Worm (Caenorhabditis elegans) whole organism, L3 larva: Measurements from ENCODE around the gene srd-35.

Experiments
- aly-2 ChIP-seq: fragments of 150-350 bp; optimal IDR thresholded peaks from 2 replicates; lab custom pipeline; 2014; ENCODE audit warnings: missing biosample characterization, missing genetic modification characterization
- ama-1 ChIP-seq: fragments of 150-350 bp; optimal IDR thresholded peaks from 2 replicates; lab custom pipeline; 2018
- ceh-16 ChIP-seq: sonication (generic microtip); optimal IDR thresholded peaks from 2 replicates; lab custom pipeline; 2017; ENCODE audit warnings: missing biosample characterization, missing genetic modification characterization
- ceh-9 ChIP-seq: sonication (generic microtip); optimal IDR thresholded peaks from 2 replicates; lab custom pipeline; 2018; ENCODE audit warnings: missing biosample characterization, missing genetic modification characterization
- daf-12 ChIP-seq: fragments of 150-350 bp; optimal IDR thresholded peaks from 2 replicates; lab custom pipeline; 2014; ENCODE audit warnings: missing biosample characterization, missing genetic modification reagents, missing genetic modification characterization
- egl-27 ChIP-seq: sonication (generic microtip); optimal IDR thresholded peaks from 4 replicates; lab custom pipeline; 2017; ENCODE audit warnings: missing biosample characterization, missing genetic modification reagents, missing genetic modification characterization
- egl-5 ChIP-seq: fragments of 150-350 bp; optimal IDR thresholded peaks from 2 replicates; lab custom pipeline; 2017; ENCODE audit warnings: missing biosample characterization, missing genetic modification reagents, missing genetic modification characterization, inconsistent platforms
- elt-1 ChIP-seq: fragments of 150-350 bp; optimal IDR thresholded peaks from 2 replicates; lab custom pipeline; 2014; ENCODE audit warnings: missing biosample characterization, missing genetic modification characterization
- elt-2 ChIP-seq: sonication (generic microtip); optimal IDR thresholded peaks from 2 replicates; lab custom pipeline; 2016; ENCODE audit warnings: missing genetic modification reagents, mild to moderate bottlenecking, missing genetic modification characterization, missing compliant biosample characterization
- eor-1 ChIP-seq, 2 experiments: fragments of 150-350 bp; optimal IDR thresholded peaks; 2 replicates each; lab custom pipeline; 2014 to 2018; ENCODE audit warnings: missing biosample characterization in 2 of 2, missing genetic modification characterization in 2 of 2
- fkh-10 ChIP-seq: sonication (generic microtip); optimal IDR thresholded peaks from 2 replicates; lab custom pipeline; 2017; ENCODE audit warnings: missing biosample characterization, missing genetic modification reagents, missing genetic modification characterization
- fkh-2 ChIP-seq: fragments of 150-350 bp; optimal IDR thresholded peaks from 2 replicates; lab custom pipeline; 2014; ENCODE audit warnings: missing biosample characterization, missing genetic modification reagents, missing genetic modification characterization
- jun-1 ChIP-seq: fragments of 150-350 bp; optimal IDR thresholded peaks from 2 replicates; lab custom pipeline; 2014; ENCODE audit warnings: missing biosample characterization, missing genetic modification reagents, missing genetic modification characterization
- lin-39 ChIP-seq: fragments of 150-350 bp; optimal IDR thresholded peaks from 2 replicates; lab custom pipeline; 2018; ENCODE audit warnings: missing biosample characterization, missing genetic modification reagents, missing genetic modification characterization
- lsy-12 ChIP-seq: sonication (generic microtip); optimal IDR thresholded peaks from 2 replicates; lab custom pipeline; 2016; ENCODE audit warnings: mild to moderate bottlenecking, missing genetic modification characterization, missing compliant biosample characterization
- mdl-1 ChIP-seq: fragments of 150-350 bp; optimal IDR thresholded peaks from 2 replicates; lab custom pipeline; 2014; ENCODE audit warnings: missing biosample characterization, missing genetic modification characterization
- mml-1 ChIP-seq: fragments of 150-350 bp; sonication (generic microtip); optimal IDR thresholded peaks from 3 replicates; lab custom pipeline; 2014; ENCODE audit warnings: missing biosample characterization, missing genetic modification characterization
- nfya-1 ChIP-seq: sonication (generic microtip); optimal IDR thresholded peaks from 2 replicates; lab custom pipeline; 2017; ENCODE audit warnings: missing genetic modification characterization, mild to moderate bottlenecking, missing compliant biosample characterization, antibody characterized with exemption, moderate library complexity; ENCODE audit not compliant: insufficient read depth
- nhr-11 ChIP-seq: fragments of 150-350 bp; optimal IDR thresholded peaks from 2 replicates; lab custom pipeline; 2014; ENCODE audit warnings: missing biosample characterization, missing genetic modification characterization
- nhr-237 ChIP-seq: fragments of 150-350 bp; optimal IDR thresholded peaks from 2 replicates; lab custom pipeline; 2014; ENCODE audit warnings: missing biosample characterization, missing genetic modification characterization
- nhr-28 ChIP-seq: fragments of 150-350 bp; optimal IDR thresholded peaks from 2 replicates; lab custom pipeline; 2014; ENCODE audit warnings: missing biosample characterization, missing genetic modification characterization
- nhr-67 ChIP-seq: fragments of 150-350 bp; optimal IDR thresholded peaks from 2 replicates; lab custom pipeline; 2014; ENCODE audit warnings: missing biosample characterization, missing genetic modification characterization
- pha-4 ChIP-seq: fragments of 150-350 bp; optimal IDR thresholded peaks from 2 replicates; lab custom pipeline; 2014; ENCODE audit warnings: missing biosample characterization, missing genetic modification reagents, missing genetic modification characterization
- pqm-1 ChIP-seq: fragments of 150-350 bp; optimal IDR thresholded peaks from 2 replicates; lab custom pipeline; 2017; ENCODE audit warnings: missing biosample characterization, missing genetic modification characterization, inconsistent platforms
- sea-2 ChIP-seq: fragments of 150-350 bp; sonication (generic microtip); optimal IDR thresholded peaks from 4 replicates; lab custom pipeline; 2014; ENCODE audit warnings: missing biosample characterization, missing genetic modification reagents, missing genetic modification characterization
- snpc-4 ChIP-seq: fragments of 150-350 bp; optimal IDR thresholded peaks from 2 replicates; lab custom pipeline; 2014; ENCODE audit warnings: missing biosample characterization, missing genetic modification characterization
- tbx-2 ChIP-seq: sonication (generic microtip); optimal IDR thresholded peaks from 2 replicates; lab custom pipeline; 2016; ENCODE audit warnings: mild to moderate bottlenecking, missing genetic modification characterization, missing compliant biosample characterization
- unc-39 ChIP-seq: sonication (generic microtip); optimal IDR thresholded peaks from 4 replicates; lab custom pipeline; 2017; ENCODE audit warnings: missing biosample characterization, missing genetic modification characterization
- ztf-11 ChIP-seq: fragments of 150-350 bp; optimal IDR thresholded peaks from 2 replicates; lab custom pipeline; 2014; ENCODE audit warnings: missing biosample characterization, missing genetic modification characterization

Gene srd-35

ce11 chrV:12934976-12935375 is 29.2 kb upstream of the srd-35 start, which contains the start of gene T16G1.7:
T16G1.7 (minus strand) TSS chrV:12935112.
- peak; percentile 89 for TF ChIP-seq pqm-1
- TF ChIP-seq elt-2 (tag; lab: Kevin White, UChicago) = peak; percentile 91
- TF ChIP-seq jun-1 (tag; lab: Kevin White, UChicago) = peak; percentile 55
- peak; percentile 49 for TF ChIP-seq pha-4
- TF ChIP-seq sea-2 (GFP tag; lab: Kevin White, UChicago) = no peak

- TF ChIP-seq elt-2 (tag; lab: Kevin White, UChicago) = peak; percentile 91
- TF ChIP-seq ceh-16 (tag; lab: Kevin White, UChicago) = no peak
- TF ChIP-seq fkh-10 (GFP tag; lab: Kevin White, UChicago) = no peak
- peak; percentile 90 for TF ChIP-seq pqm-1
- TF ChIP-seq egl-5 (tag; lab: Kevin White, UChicago) = no peak
- no peak for TF ChIP-seq ztf-11 (tag; lab: Kevin White, UChicago)
Measured at ce11 chrV:12937098-12937497, 27.1 kb upstream of the srd-35 start, which contains the start of gene T16G1.6. T16G1.6 (minus strand) TSS chrV:12937174.

- TF ChIP-seq elt-2 (tag; lab: Kevin White, UChicago) = peak; percentile 25
- TF ChIP-seq elt-1 (tag; lab: Kevin White, UChicago) = no peak
Measured at ce11 chrV:12939434-12939833, 24.7 kb upstream of the srd-35 start, which contains the start of gene T16G1.5. T16G1.5 (minus strand) TSS chrV:12939552.

ce11 chrV:12941797-12942474 is 22.2 kb upstream of the srd-35 start, which contains the start of gene T16G1.4:
T16G1.4 (minus strand) TSS chrV:12941847.
- TF ChIP-seq ama-1 (no peak), nhr-237 (no peak), pha-4 (peak; percentile 2), elt-2 (tag; lab: Kevin White, UChicago) (peak; percentile 73), pqm-1 (peak; percentile 32)

- TF ChIP-seq egl-5 (tag; lab: Kevin White, UChicago) (no peak), mdl-1 (tag; lab: Kevin White, UChicago) (no peak), jun-1 (tag; lab: Kevin White, UChicago) (no peak), pqm-1 (no peak)
Measured at ce11 chrV:12943399-12943798, 20.8 kb upstream of the srd-35 start.

ce11 chrV:12944229-12944628 is 19.9 kb upstream of the srd-35 start, which contains the start of gene T16G1.3:
T16G1.3 (minus strand) TSS chrV:12944329.
- TF ChIP-seq nhr-67 = no peak
- no peak for TF ChIP-seq mml-1 (tag; lab: Kevin White, UChicago)
- no peak for TF ChIP-seq pha-4
- TF ChIP-seq nhr-237 = no peak
- no peak for TF ChIP-seq nhr-11
- no peak for TF ChIP-seq lin-39 (tag; lab: Kevin White, UChicago)
- no peak for TF ChIP-seq unc-39 (tag; lab: Kevin White, UChicago)
- no peak for TF ChIP-seq elt-2 (tag; lab: Kevin White, UChicago)
- no peak for TF ChIP-seq aly-2 (tag; lab: Kevin White, UChicago)
- TF ChIP-seq fkh-10 (GFP tag; lab: Kevin White, UChicago) = no peak
- TF ChIP-seq nhr-28 (tag; lab: Kevin White, UChicago) = no peak
- TF ChIP-seq eor-1 (tag; optimal IDR thresholded peaks at IDR 0.05; lab: Kevin White, UChicago) = no peak
- no peak for TF ChIP-seq nfya-1 (tag; lab: Kevin White, UChicago)
- no peak for TF ChIP-seq lsy-12 (tag; lab: Kevin White, UChicago)
- TF ChIP-seq daf-12 (tag; lab: Kevin White, UChicago) = no peak

- TF ChIP-seq snpc-4 (tag; lab: Kevin White, UChicago) (no peak), nfya-1 (tag; lab: Kevin White, UChicago) (no peak)
Measured at ce11 chrV:12944775-12945174, 19.4 kb upstream of the srd-35 start, which contains the start of gene grl-2. grl-2 (plus strand) TSS chrV:12945075.

ce11 chrV:12949607-12950006 is 14.6 kb upstream of the srd-35 start, which contains the start of gene T16G1.13:
T16G1.13 (plus strand) TSS chrV:12949907.
- TF ChIP-seq fkh-10 (GFP tag; lab: Kevin White, UChicago) (no peak), nhr-67 (no peak), eor-1 (tag; optimal IDR thresholded peaks at IDR 0.05; lab: Kevin White, UChicago) (no peak), fkh-2 (tag; lab: Kevin White, UChicago) (no peak), tbx-2 (tag; lab: Kevin White, UChicago) (no peak), pqm-1 (no peak), daf-12 (tag; lab: Kevin White, UChicago) (no peak), nhr-11 (no peak), ceh-9 (tag; lab: Kevin White, UChicago) (no peak), ceh-16 (tag; lab: Kevin White, UChicago) (no peak), egl-27 (tag; lab: Kevin White, UChicago) (no peak), snpc-4 (tag; lab: Kevin White, UChicago) (no peak), ztf-11 (tag; lab: Kevin White, UChicago) (no peak)
